Fruit fly (Drosophila melanogaster): ENCODE measurements around the gene yellow-k.

yellow-k gene

dm6 chr3L:15500813-15501645 is 19.4 kb upstream of the yellow-k start, which contains the start of gene CG7272 (continued):
- TF ChIP-seq E2f1 (GFP tag; IDR thresholded peaks at IDR 0.05) (peak; percentile 36; the same call in 1 of the 2 replicates), CG11560 (tag; IDR thresholded peaks at IDR 0.05) (no peak), Neu2 (GFP tag; optimal IDR thresholded peaks at IDR 0.05; ENCODE audit: borderline replicate concordance) (no peak), CrebB (tag; optimal IDR thresholded peaks at IDR 0.05) (peak; percentile 53), jing (GFP tag; optimal IDR thresholded peaks at IDR 0.05) (no peak), CG18262 (tag; optimal IDR thresholded peaks at IDR 0.05) (no peak), Eip74EF (GFP tag; optimal IDR thresholded peaks at IDR 0.05) (no peak), Side (GFP tag; optimal IDR thresholded peaks at IDR 0.05) (no peak), CG13424 (tag; optimal IDR thresholded peaks at IDR 0.05) (no peak), psq (GFP tag; optimal IDR thresholded peaks at IDR 0.05) (no peak), grn (GFP tag; optimal IDR thresholded peaks at IDR 0.05) (peak; percentile 14), Optix (GFP tag; IDR thresholded peaks at IDR 0.05) (no peak), tna (GFP tag; IDR thresholded peaks at IDR 0.05; ENCODE audit: partially characterized antibody) (no peak), ATbp (GFP tag; optimal IDR thresholded peaks at IDR 0.05) (peak; percentile 19), Deaf1 (tag; optimal IDR thresholded peaks at IDR 0.05) (peak; percentile 72), Dp (GFP tag; optimal IDR thresholded peaks at IDR 0.05) (peak; percentile 92), CG13287 (GFP tag; IDR thresholded peaks at IDR 0.05; ENCODE audit: partially characterized antibody) (peak; percentile 66), al (GFP tag; IDR thresholded peaks at IDR 0.05) (0 out of 2 replicates have a peak, but pooled peaks have one; percentile 13), gce (GFP tag; IDR thresholded peaks at IDR 0.05) (0 out of 3 replicates have a peak, but pooled peaks have one; percentile 41), CG14667 (GFP tag; IDR thresholded peaks at IDR 0.05) (no peak), gt (GFP tag; IDR thresholded peaks at IDR 0.05) (no peak), CG8478 (optimal IDR thresholded peaks at IDR 0.05) (no peak), Ets97D (GFP tag; optimal IDR thresholded peaks at IDR 0.05) (peak; percentile 18), CG10543 (GFP tag; optimal IDR thresholded peaks at IDR 0.05) (peak; percentile 82), z (GFP tag; IDR thresholded peaks at IDR 0.05) (no peak), CG8924 (tag; optimal IDR thresholded peaks at IDR 0.05) (peak; percentile 39), Doc3 (GFP tag; IDR thresholded peaks at IDR 0.05; ENCODE audit: partially characterized antibody) (no peak), Adf1 (GFP tag; IDR thresholded peaks at IDR 0.05) (peak; percentile 37; the same call in 1 of the 2 replicates), otp (GFP tag; IDR thresholded peaks at IDR 0.05) (0 out of 3 replicates have a peak, but pooled peaks have one; percentile 6), Sox100B (GFP tag; optimal IDR thresholded peaks at IDR 0.05) (no peak), CG9215 (GFP tag; IDR thresholded peaks at IDR 0.05) (no peak), CG7372 (GFP tag; IDR thresholded peaks at IDR 0.05) (no peak), Antp (GFP tag; optimal IDR thresholded peaks at IDR 0.05) (peak; percentile 6), emc (GFP tag; optimal IDR thresholded peaks at IDR 0.05) (no peak), BEAF-32 (GFP tag; optimal IDR thresholded peaks at IDR 0.05) (peak; percentile 20), Blimp-1 (GFP tag; optimal IDR thresholded peaks at IDR 0.05) (peak; percentile 17), eyg (GFP tag; optimal IDR thresholded peaks at IDR 0.05) (peak; percentile 18), peb (GFP tag; IDR thresholded peaks at IDR 0.05) (no peak), CG6272 (GFP tag; IDR thresholded peaks at IDR 0.05) (no peak), CG12299 (tag; optimal IDR thresholded peaks at IDR 0.05) (no peak), CG9797 (GFP tag; optimal IDR thresholded peaks at IDR 0.05) (peak; percentile 22), nerfin-1 (tag; optimal IDR thresholded peaks at IDR 0.05) (no peak), lmd (GFP tag; IDR thresholded peaks at IDR 0.05) (peak; percentile 28; the same call in 1 of the 2 replicates), Stat92E (GFP tag; optimal IDR thresholded peaks at IDR 0.05) (peak in 1 of 3 experiments; percentile 21), sr (GFP tag; IDR thresholded peaks at IDR 0.05) (no peak), lab (GFP tag; optimal IDR thresholded peaks at IDR 0.05) (peak; percentile 44), hkb (optimal IDR thresholded peaks at IDR 0.05) (no peak), hkb (GFP tag; IDR thresholded peaks at IDR 0.05) (0 out of 2 replicates have a peak, but pooled peaks have one; percentile 32), CG14710 (tag; optimal IDR thresholded peaks at IDR 0.05) (peak; percentile 29)

Data from whole organism, embryonic.